Fruit fly (Drosophila melanogaster) whole organism, pupa: Measurements from ENCODE around the gene Jon25Bii.

ENCODE experiments used
- EcR ChIP-seq: fragments of 200-800 bp; sonication (Bioruptor generic); optimal IDR thresholded peaks from 3 replicates; lab custom pipeline; 2019; ENCODE audit warnings: missing biosample characterization, missing genetic modification characterization, mild to moderate bottlenecking, moderate library complexity, missing genetic modification reagents
- Ets98B ChIP-seq: fragments of 200-800 bp; sonication (Bioruptor generic); IDR thresholded peaks from 2 replicates; pipeline ENCODE4 v1.3.6; 2022; ENCODE audit warnings: missing biosample characterization, missing genetic modification characterization
- Pif1A ChIP-seq: fragments of 200-800 bp; sonication (Bioruptor generic); optimal IDR thresholded peaks from 3 replicates; lab custom pipeline; 2016; ENCODE audit warnings: missing biosample characterization, missing genetic modification characterization
- Pif1B ChIP-seq: fragments of 200-800 bp; sonication (Bioruptor generic); optimal IDR thresholded peaks from 3 replicates; lab custom pipeline; 2016; ENCODE audit warnings: missing biosample characterization, missing genetic modification characterization
- Snoo ChIP-seq: fragments of 200-800 bp; sonication (Bioruptor generic); optimal IDR thresholded peaks from 3 replicates; lab custom pipeline; 2017; ENCODE audit warnings: missing biosample characterization, mild to moderate bottlenecking, missing genetic modification characterization, inconsistent platforms
- fd96Ca ChIP-seq: fragments of 200-800 bp; sonication (Bioruptor generic); IDR thresholded peaks from 3 replicates; pipeline ENCODE4 v1.3.6; 2022; ENCODE audit warnings: missing biosample characterization, missing genetic modification characterization

dm6 chr2L:4965420-4965819, 12.5 kb upstream of the Jon25Bii start, which contains the start of gene CG34125:
- TF ChIP-seq Snoo (tag; lab: Kevin White, UChicago) (no peak), Ets98B (GFP tag; lab: Robert Waterston, UW) (no peak), Pif1A (GFP tag; lab: Kevin White, UChicago) (no peak), Pif1B (GFP tag; lab: Kevin White, UChicago) (no peak), EcR (no peak), fd96Ca (GFP tag; lab: Robert Waterston, UW) (no peak)
